Fruit fly (Drosophila melanogaster) whole organism, prepupa: Measurements from ENCODE around the gene Cyp4ae1.

Experiments used
- CG10631 ChIP-seq: fragments of 200-800 bp; sonication (Bioruptor generic); optimal IDR thresholded peaks from 2 replicates; lab custom pipeline; 2016; ENCODE audit warnings: missing biosample characterization, missing genetic modification characterization
- CG11294 ChIP-seq: fragments of 200-800 bp; sonication (Bioruptor generic); IDR thresholded peaks from 2 replicates; pipeline ENCODE4 v1.3.6; 2022; ENCODE audit warnings: missing biosample characterization, missing genetic modification characterization
- CG32006 ChIP-seq: fragments of 200-800 bp; sonication (Bioruptor generic); optimal IDR thresholded peaks from 3 replicates; lab custom pipeline; 2017; ENCODE audit warnings: missing biosample characterization, mild to moderate bottlenecking, missing genetic modification characterization
- CG4318 ChIP-seq: fragments of 200-800 bp; sonication (Bioruptor generic); optimal IDR thresholded peaks from 3 replicates; lab custom pipeline; 2017; ENCODE audit warnings: missing biosample characterization, mild to moderate bottlenecking, missing genetic modification characterization
- CG6854 ChIP-seq: fragments of 200-800 bp; sonication (Bioruptor generic); optimal IDR thresholded peaks from 2 replicates; lab custom pipeline; 2017; ENCODE audit warnings: missing biosample characterization, mild to moderate bottlenecking, missing genetic modification characterization
- Gug ChIP-seq: fragments of 200-800 bp; sonication (Bioruptor generic); IDR thresholded peaks from 2 replicates; pipeline ENCODE4 v1.3.6; 2022; ENCODE audit warnings: missing biosample characterization, missing genetic modification characterization
- Hr4 ChIP-seq: fragments of 200-800 bp; sonication (Bioruptor generic); optimal IDR thresholded peaks from 3 replicates; lab custom pipeline; 2016; ENCODE audit warnings: missing biosample characterization, missing genetic modification characterization
- cyc ChIP-seq: fragments of 200-800 bp; sonication (Bioruptor generic); optimal IDR thresholded peaks from 3 replicates; lab custom pipeline; 2016; ENCODE audit warnings: missing biosample characterization, missing genetic modification characterization
- dac ChIP-seq: fragments of 200-800 bp; sonication (Bioruptor generic); optimal IDR thresholded peaks from 2 replicates; lab custom pipeline; 2017; ENCODE audit warnings: missing biosample characterization, mild to moderate bottlenecking, missing genetic modification characterization
- fd59A ChIP-seq: fragments of 200-800 bp; sonication (Bioruptor generic); optimal IDR thresholded peaks from 2 replicates; lab custom pipeline; 2017; ENCODE audit warnings: missing biosample characterization, mild to moderate bottlenecking, missing genetic modification characterization, missing genetic modification reagents
- net ChIP-seq: fragments of 200-800 bp; sonication (Bioruptor generic); optimal IDR thresholded peaks from 3 replicates; lab custom pipeline; 2016; ENCODE audit warnings: missing biosample characterization, missing genetic modification characterization
- pdm3 ChIP-seq: fragments of 200-800 bp; sonication (Bioruptor generic); optimal IDR thresholded peaks from 3 replicates; lab custom pipeline; 2016; ENCODE audit warnings: missing biosample characterization, missing genetic modification characterization
- spab ChIP-seq: fragments of 200-800 bp; sonication (Bioruptor generic); optimal IDR thresholded peaks from 2 replicates; lab custom pipeline; 2017; ENCODE audit warnings: missing biosample characterization, mild to moderate bottlenecking, missing genetic modification characterization, missing genetic modification reagents

dm6 chrX:2161020-2161419, 17.8 kb upstream of the Cyp4ae1 start:
- TF ChIP-seq spab, result no peak
- TF ChIP-seq fd59A (GFP tag; lab: Kevin White, UChicago), result no peak
- no peak for TF ChIP-seq CG32006 (GFP tag; lab: Kevin White, UChicago)
- TF ChIP-seq dac (GFP tag; lab: Kevin White, UChicago), result no peak
- no peak for TF ChIP-seq CG10631 (GFP tag; lab: Kevin White, UChicago)
- no peak for TF ChIP-seq net
- no peak for TF ChIP-seq Gug (GFP tag; lab: Robert Waterston, UW)
- TF ChIP-seq CG11294 (GFP tag; lab: Robert Waterston, UW), result no peak
- TF ChIP-seq CG4318, result no peak
- no peak for TF ChIP-seq cyc (GFP tag; lab: Kevin White, UChicago)
- TF ChIP-seq Hr4, result no peak
- no peak for TF ChIP-seq pdm3 (GFP tag; lab: Kevin White, UChicago)
- no peak for TF ChIP-seq CG6854 (GFP tag; lab: Kevin White, UChicago)
